Worm (Caenorhabditis elegans) whole organism, L2 larva: Measurements from ENCODE around the gene R12B2.8.

Experiments
- C34F6.9 ChIP-seq: fragments of 150-350 bp; optimal IDR thresholded peaks from 2 replicates; lab custom pipeline; 2014; ENCODE audit warnings: missing biosample characterization, missing genetic modification characterization
- F13H6.1 ChIP-seq: sonication (generic microtip); optimal IDR thresholded peaks from 2 replicates; lab custom pipeline; 2016; ENCODE audit warnings: missing genetic modification characterization, missing compliant biosample characterization
- R02D3.7 ChIP-seq: fragments of 150-350 bp; optimal IDR thresholded peaks from 2 replicates; lab custom pipeline; 2014; ENCODE audit warnings: missing biosample characterization, missing genetic modification characterization
- Y55F3AM.14 ChIP-seq: fragments of 200-800 bp; sonication (Bioruptor generic); optimal IDR thresholded peaks from 2 replicates; lab custom pipeline; 2018; ENCODE audit warnings: mild to moderate bottlenecking, missing genetic modification characterization, missing compliant biosample characterization
- ZK546.5 ChIP-seq: sonication (generic microtip); optimal IDR thresholded peaks from 2 replicates; lab custom pipeline; 2017; ENCODE audit warnings: missing biosample characterization, missing genetic modification characterization
- alr-1 ChIP-seq: fragments of 150-350 bp; optimal IDR thresholded peaks from 2 replicates; lab custom pipeline; 2014; ENCODE audit warnings: missing biosample characterization, missing genetic modification characterization
- aly-2 ChIP-seq: fragments of 150-350 bp; optimal IDR thresholded peaks from 2 replicates; lab custom pipeline; 2014; ENCODE audit warnings: missing biosample characterization, missing genetic modification characterization
- ama-1 ChIP-seq: fragments of 150-350 bp; optimal IDR thresholded peaks from 2 replicates; lab custom pipeline; 2018; ENCODE audit warnings: inconsistent platforms
- blmp-1 ChIP-seq: sonication (generic microtip); optimal IDR thresholded peaks from 2 replicates; lab custom pipeline; 2017; ENCODE audit warnings: missing genetic modification characterization, mild to moderate bottlenecking, missing compliant biosample characterization, antibody characterized with exemption, moderate library complexity; ENCODE audit not compliant: insufficient read depth
- ceh-16 ChIP-seq: fragments of 150-350 bp; optimal IDR thresholded peaks from 2 replicates; lab custom pipeline; 2014; ENCODE audit warnings: missing biosample characterization, missing genetic modification characterization
- ceh-82 ChIP-seq: fragments of 150-350 bp; optimal IDR thresholded peaks from 2 replicates; lab custom pipeline; 2014; ENCODE audit warnings: missing biosample characterization, missing genetic modification characterization
- crh-2 ChIP-seq: sonication (generic microtip); optimal IDR thresholded peaks from 2 replicates; lab custom pipeline; 2017; ENCODE audit warnings: missing biosample characterization, missing genetic modification characterization
- dmd-4 ChIP-seq: sonication (generic microtip); optimal IDR thresholded peaks from 2 replicates; lab custom pipeline; 2017; ENCODE audit warnings: missing biosample characterization, missing genetic modification characterization
- egl-27 ChIP-seq: sonication (generic microtip); optimal IDR thresholded peaks from 3 replicates; lab custom pipeline; 2017; ENCODE audit warnings: missing biosample characterization, missing genetic modification reagents, missing genetic modification characterization
- elt-1 ChIP-seq: fragments of 150-350 bp; optimal IDR thresholded peaks from 2 replicates; lab custom pipeline; 2014; ENCODE audit warnings: missing biosample characterization, missing genetic modification characterization
- elt-3 ChIP-seq: sonication (generic microtip); optimal IDR thresholded peaks from 2 replicates; lab custom pipeline; 2017; ENCODE audit warnings: missing biosample characterization, missing genetic modification characterization
- fos-1 ChIP-seq: fragments of 150-350 bp; optimal IDR thresholded peaks from 2 replicates; lab custom pipeline; 2014; ENCODE audit warnings: missing biosample characterization, missing genetic modification characterization
- gmeb-1 ChIP-seq: fragments of 150-350 bp; optimal IDR thresholded peaks from 2 replicates; lab custom pipeline; 2014; ENCODE audit warnings: missing biosample characterization, missing genetic modification characterization
- lin-11 ChIP-seq: fragments of 150-350 bp; sonication (generic microtip); optimal IDR thresholded peaks from 2 replicates; lab custom pipeline; 2014; ENCODE audit warnings: missing biosample characterization, missing genetic modification characterization, inconsistent platforms, mixed read lengths
- lin-13 ChIP-seq: fragments of 150-350 bp; optimal IDR thresholded peaks from 2 replicates; lab custom pipeline; 2014; ENCODE audit warnings: missing biosample characterization, missing genetic modification reagents, missing genetic modification characterization
- lin-39 ChIP-seq: fragments of 150-350 bp; optimal IDR thresholded peaks from 2 replicates; lab custom pipeline; 2014; ENCODE audit warnings: missing biosample characterization, missing genetic modification reagents, missing genetic modification characterization
- lsy-2 ChIP-seq, 2 experiments: fragments of 150-350 bp in 1 of 2; sonication (generic microtip) in 1 of 2; optimal IDR thresholded peaks; 2 replicates each; lab custom pipeline; 2014 to 2017; ENCODE audit warnings: missing biosample characterization in 2 of 2, missing genetic modification characterization in 2 of 2
- mab-5 ChIP-seq: fragments of 150-350 bp; optimal IDR thresholded peaks from 2 replicates; lab custom pipeline; 2014; ENCODE audit warnings: missing biosample characterization, missing genetic modification characterization
- mbf-1 ChIP-seq: sonication (generic microtip); optimal IDR thresholded peaks from 2 replicates; lab custom pipeline; 2017; ENCODE audit warnings: missing biosample characterization, missing genetic modification characterization
- nhr-10 ChIP-seq: sonication (generic microtip); optimal IDR thresholded peaks from 2 replicates; lab custom pipeline; 2017; ENCODE audit warnings: missing biosample characterization, missing genetic modification characterization
- nhr-11 ChIP-seq: fragments of 150-350 bp; optimal IDR thresholded peaks from 2 replicates; lab custom pipeline; 2014; ENCODE audit warnings: missing biosample characterization, missing genetic modification characterization
- nhr-12 ChIP-seq: fragments of 150-350 bp; optimal IDR thresholded peaks from 2 replicates; lab custom pipeline; 2014; ENCODE audit warnings: missing biosample characterization, missing genetic modification characterization
- nhr-129 ChIP-seq: fragments of 150-350 bp; optimal IDR thresholded peaks from 2 replicates; lab custom pipeline; 2014; ENCODE audit warnings: missing biosample characterization, missing genetic modification characterization
- nhr-21 ChIP-seq: fragments of 150-350 bp; optimal IDR thresholded peaks from 2 replicates; lab custom pipeline; 2014; ENCODE audit warnings: missing biosample characterization, missing genetic modification characterization
- nhr-25 ChIP-seq: fragments of 150-350 bp; sonication (generic microtip); optimal IDR thresholded peaks from 3 replicates; lab custom pipeline; 2014; ENCODE audit warnings: missing biosample characterization, missing genetic modification characterization
- nhr-6 ChIP-seq: fragments of 150-350 bp; optimal IDR thresholded peaks from 2 replicates; lab custom pipeline; 2014; ENCODE audit warnings: missing biosample characterization, missing genetic modification characterization
- peb-1 ChIP-seq: fragments of 150-350 bp; optimal IDR thresholded peaks from 2 replicates; lab custom pipeline; 2014; ENCODE audit warnings: missing biosample characterization, missing genetic modification characterization
- sem-4 ChIP-seq: fragments of 150-350 bp; optimal IDR thresholded peaks from 2 replicates; lab custom pipeline; 2014; ENCODE audit warnings: missing biosample characterization, missing genetic modification reagents, missing genetic modification characterization
- skn-1 ChIP-seq: sonication (generic microtip); optimal IDR thresholded peaks from 2 replicates; lab custom pipeline; 2017; ENCODE audit warnings: missing biosample characterization, missing genetic modification characterization
- sma-3 ChIP-seq: sonication (generic microtip); optimal IDR thresholded peaks from 2 replicates; lab custom pipeline; 2016; ENCODE audit warnings: missing genetic modification reagents, missing genetic modification characterization, missing compliant biosample characterization
- sma-9 ChIP-seq, 2 experiments: fragments of 150-350 bp in 1 of 2; sonication (generic microtip) in 1 of 2; optimal IDR thresholded peaks; 2 replicates each; lab custom pipeline; 2014 to 2016; ENCODE audit warnings: missing genetic modification characterization in 2 of 2, mild to moderate bottlenecking in 1 of 2, missing biosample characterization in 1 of 2, missing compliant biosample characterization in 1 of 2, missing genetic modification reagents in 1 of 2, moderate library complexity in 1 of 2
- snpc-4 ChIP-seq: fragments of 150-350 bp; optimal IDR thresholded peaks from 2 replicates; lab custom pipeline; 2014; ENCODE audit warnings: missing biosample characterization, missing genetic modification characterization
- unc-39 ChIP-seq: fragments of 150-350 bp; optimal IDR thresholded peaks from 2 replicates; lab custom pipeline; 2014; ENCODE audit warnings: missing biosample characterization, missing genetic modification characterization
- unc-55 ChIP-seq: fragments of 150-350 bp; sonication (generic microtip); optimal IDR thresholded peaks from 3 replicates; lab custom pipeline; 2014; ENCODE audit warnings: missing biosample characterization, missing genetic modification reagents, missing genetic modification characterization
- unc-62 ChIP-seq: fragments of 150-350 bp; optimal IDR thresholded peaks from 2 replicates; lab custom pipeline; 2014; ENCODE audit warnings: missing biosample characterization, missing genetic modification reagents, missing genetic modification characterization
- zag-1 ChIP-seq: fragments of 150-350 bp; optimal IDR thresholded peaks from 2 replicates; lab custom pipeline; 2014; ENCODE audit warnings: missing biosample characterization, missing genetic modification characterization
- ztf-1 ChIP-seq: fragments of 200-800 bp; sonication (Bioruptor generic); conservative IDR thresholded peaks from 2 replicates; pipeline ENCODE4 v1.3.6; 2022; ENCODE audit warnings: missing genetic modification characterization, missing compliant biosample characterization
- ztf-11 ChIP-seq: sonication (generic microtip); optimal IDR thresholded peaks from 2 replicates; lab custom pipeline; 2017; ENCODE audit warnings: missing biosample characterization, missing genetic modification characterization
- ztf-4 ChIP-seq: fragments of 150-350 bp; optimal IDR thresholded peaks from 2 replicates; lab custom pipeline; 2014; ENCODE audit warnings: missing biosample characterization, missing genetic modification characterization

The R12B2.8 gene

DNA sequence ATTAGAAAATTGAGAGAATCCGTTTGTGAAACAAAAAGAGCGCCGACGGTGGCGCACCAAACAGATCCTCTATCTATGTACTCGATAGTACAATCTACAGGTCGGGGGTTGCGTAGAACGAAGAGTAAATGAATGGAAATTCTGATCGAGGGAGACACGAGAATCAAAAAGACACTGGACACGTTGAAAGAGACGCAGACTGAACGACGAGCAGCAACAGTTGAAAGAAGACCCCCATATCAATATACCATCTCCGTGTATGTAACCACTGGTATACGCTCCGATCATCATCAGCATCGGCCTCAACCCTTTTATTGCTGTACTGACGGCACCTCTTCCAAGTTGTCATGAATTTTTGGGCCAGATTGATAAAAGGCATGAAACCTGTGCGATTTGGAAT lies 12.5 kb downstream of the R12B2.8 start:
- TF ChIP-seq sma-9 (GFP tag; optimal IDR thresholded peaks at IDR 0.05; lab: Kevin White, UChicago), result peak; percentile 55
- no peak for TF ChIP-seq sma-9 (tag; optimal IDR thresholded peaks at IDR 0.05; lab: Kevin White, UChicago)
- TF ChIP-seq R02D3.7 (tag; lab: Kevin White, UChicago), result no peak
- TF ChIP-seq nhr-11 (tag; lab: Kevin White, UChicago), result no peak
- peak; percentile 79 for TF ChIP-seq elt-1 (tag; lab: Kevin White, UChicago)
- TF ChIP-seq lsy-2 (tag; optimal IDR thresholded peaks at IDR 0.05; lab: Kevin White, UChicago), result no peak
- TF ChIP-seq nhr-129 (tag; lab: Kevin White, UChicago), result peak; percentile 9
- no peak for TF ChIP-seq C34F6.9 (tag; lab: Kevin White, UChicago)
- no peak for TF ChIP-seq ZK546.5 (tag; lab: Kevin White, UChicago)
- no peak for TF ChIP-seq lin-13 (GFP tag; lab: Kevin White, UChicago)
- peak; percentile 29 for TF ChIP-seq ceh-16
- no peak for TF ChIP-seq nhr-6 (tag; lab: Kevin White, UChicago)
- TF ChIP-seq ztf-11 (tag; lab: Kevin White, UChicago), result no peak
- TF ChIP-seq mbf-1 (tag; lab: Kevin White, UChicago), result no peak
- no peak for TF ChIP-seq nhr-10 (tag; lab: Kevin White, UChicago)
- TF ChIP-seq nhr-25, result peak; percentile 5
- no peak for TF ChIP-seq skn-1 (tag; lab: Kevin White, UChicago)
- no peak for TF ChIP-seq nhr-21
- no peak for TF ChIP-seq aly-2
- no peak for TF ChIP-seq Y55F3AM.14 (GFP tag; lab: Kevin White, UChicago)
- TF ChIP-seq unc-55, result no peak
- no peak for TF ChIP-seq zag-1
- TF ChIP-seq lin-11, result no peak
- TF ChIP-seq unc-62 (GFP tag; lab: Kevin White, UChicago), result no peak
- TF ChIP-seq snpc-4 (tag; lab: Kevin White, UChicago), result no peak
- no peak for TF ChIP-seq mab-5
- peak; percentile 21 for TF ChIP-seq crh-2 (tag; lab: Kevin White, UChicago)
- TF ChIP-seq, all 48 proteins: peak for 6

DNA sequence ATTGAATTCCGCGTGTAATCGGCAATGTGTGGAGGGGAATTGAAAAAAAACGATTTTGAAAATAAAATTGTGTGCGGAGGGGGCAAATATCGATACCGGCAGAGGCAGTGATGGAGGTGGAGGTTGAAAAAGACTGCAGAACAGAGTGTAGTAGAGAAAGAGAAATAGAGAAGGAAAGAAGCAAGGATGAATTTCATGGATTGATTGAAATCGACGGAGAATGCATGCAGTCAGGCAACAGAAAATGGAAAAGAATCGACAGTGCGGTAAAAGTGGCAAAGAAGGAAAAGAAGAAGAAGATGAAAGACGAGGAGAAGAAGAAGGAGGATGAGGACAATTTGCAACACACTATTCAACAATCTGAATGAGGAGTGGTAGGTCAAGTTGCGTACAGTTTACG lies 13.1 kb downstream of the R12B2.8 start, which contains the start of gene W04D12.1:
Gene W04D12.1 (plus strand): TSS at position 111 of the 400 bp plus-strand sequence.
- no peak for TF ChIP-seq nhr-11 (tag; lab: Kevin White, UChicago)
- TF ChIP-seq mab-5, result no peak
- peak; percentile 23 for TF ChIP-seq egl-27 (tag; lab: Kevin White, UChicago)
- TF ChIP-seq sma-9 (GFP tag; optimal IDR thresholded peaks at IDR 0.05; lab: Kevin White, UChicago), result peak; percentile 17
- TF ChIP-seq sma-9 (tag; optimal IDR thresholded peaks at IDR 0.05; lab: Kevin White, UChicago), result no peak
- TF ChIP-seq ceh-16, result no peak
- peak; percentile 18 for TF ChIP-seq C34F6.9 (tag; lab: Kevin White, UChicago)
- no peak for TF ChIP-seq dmd-4
- no peak for TF ChIP-seq fos-1 (tag; lab: Kevin White, UChicago)
- no peak for TF ChIP-seq peb-1 (tag; lab: Kevin White, UChicago)
- peak; percentile 35 for TF ChIP-seq gmeb-1
- peak; percentile 3 for TF ChIP-seq blmp-1 (tag; lab: Kevin White, UChicago)
- peak; percentile 14 for TF ChIP-seq ama-1 (lab: Kevin White, UChicago)
- no peak for TF ChIP-seq elt-3 (tag; lab: Kevin White, UChicago)
- TF ChIP-seq elt-1 (tag; lab: Kevin White, UChicago), result no peak
- TF ChIP-seq nhr-21, result no peak
- TF ChIP-seq nhr-25, result peak; percentile 2
- TF ChIP-seq, all 48 proteins: peak for 7

- TF ChIP-seq elt-1 (tag; lab: Kevin White, UChicago), result peak; percentile 96
- no peak for TF ChIP-seq skn-1 (tag; lab: Kevin White, UChicago)
- TF ChIP-seq C34F6.9 (tag; lab: Kevin White, UChicago), result no peak
- no peak for TF ChIP-seq unc-62 (GFP tag; lab: Kevin White, UChicago)
- no peak for TF ChIP-seq nhr-10 (tag; lab: Kevin White, UChicago)
- TF ChIP-seq crh-2 (tag; lab: Kevin White, UChicago), result peak; percentile 92
- TF ChIP-seq zag-1, result no peak
- no peak for TF ChIP-seq unc-39 (tag; lab: Kevin White, UChicago)
- TF ChIP-seq ZK546.5 (tag; lab: Kevin White, UChicago), result no peak
- no peak for TF ChIP-seq R02D3.7 (tag; lab: Kevin White, UChicago)
- peak; percentile 71 for TF ChIP-seq sma-3
- peak; percentile 95 for TF ChIP-seq fos-1 (tag; lab: Kevin White, UChicago)
- TF ChIP-seq lsy-2 (tag; optimal IDR thresholded peaks at IDR 0.05; lab: Kevin White, UChicago), result peak in 1 of 2 experiments; percentile 58
- TF ChIP-seq lin-13 (GFP tag; lab: Kevin White, UChicago), result no peak
- no peak for TF ChIP-seq ceh-82
- TF ChIP-seq snpc-4 (tag; lab: Kevin White, UChicago), result no peak
- TF ChIP-seq ztf-4, result peak; percentile 24
- TF ChIP-seq nhr-12, result no peak
- no peak for TF ChIP-seq alr-1 (tag; lab: Kevin White, UChicago)
- TF ChIP-seq lin-39 (tag; lab: Kevin White, UChicago), result no peak
- no peak for TF ChIP-seq sem-4 (tag; lab: Kevin White, UChicago)
- TF ChIP-seq ztf-11 (tag; lab: Kevin White, UChicago), result no peak
- peak; percentile 89 for TF ChIP-seq sma-9 (GFP tag; optimal IDR thresholded peaks at IDR 0.05; lab: Kevin White, UChicago)
- TF ChIP-seq sma-9 (tag; optimal IDR thresholded peaks at IDR 0.05; lab: Kevin White, UChicago), result no peak
- peak; percentile 53 for TF ChIP-seq gmeb-1
- TF ChIP-seq nhr-25, result peak; percentile 54
- no peak for TF ChIP-seq nhr-11 (tag; lab: Kevin White, UChicago)
- peak; percentile 73 for TF ChIP-seq nhr-21
- peak; percentile 69 for TF ChIP-seq F13H6.1 (tag; lab: Kevin White, UChicago)
- TF ChIP-seq egl-27 (tag; lab: Kevin White, UChicago), result peak; percentile 72
- TF ChIP-seq ztf-1 (GFP tag; lab: Robert Waterston, UW), result no peak
- no peak for TF ChIP-seq Y55F3AM.14 (GFP tag; lab: Kevin White, UChicago)
Observed at ce11 chrIII:5838159-5839046, 14.7 kb downstream of the R12B2.8 start.
